Worm (Caenorhabditis elegans) whole organism, L4 larva: ENCODE measurements around the gene his-37.

Source experiments
- F49E8.2 ChIP-seq: sonication (generic microtip); optimal IDR thresholded peaks from 2 replicates; lab custom pipeline; 2016; ENCODE audit warnings: missing compliant biosample characterization, mild to moderate bottlenecking, missing genetic modification characterization, borderline replicate concordance
- T26A8.4 ChIP-seq: fragments of 200-800 bp; sonication (Bioruptor generic); IDR thresholded peaks from 2 replicates; pipeline ENCODE4 v1.3.6; 2022; ENCODE audit warnings: missing genetic modification characterization, missing compliant biosample characterization
- Y48G9A.11 ChIP-seq: fragments of 200-800 bp; sonication (Bioruptor generic); IDR thresholded peaks from 2 replicates; pipeline ENCODE4 v1.3.6; 2022; ENCODE audit warnings: missing genetic modification reagents, missing genetic modification characterization, missing compliant biosample characterization
- Y5F2A.4 ChIP-seq: fragments of 200-800 bp; sonication (Bioruptor generic); optimal IDR thresholded peaks from 2 replicates; lab custom pipeline; 2018; ENCODE audit warnings: mild to moderate bottlenecking, missing genetic modification characterization, missing compliant biosample characterization
- ZK337.2 ChIP-seq: fragments of 200-800 bp; sonication (Bioruptor generic); IDR thresholded peaks from 2 replicates; pipeline ENCODE4 v1.3.6; 2022; ENCODE audit warnings: missing genetic modification reagents, missing genetic modification characterization, missing compliant biosample characterization
- aha-1 ChIP-seq: fragments of 150-350 bp; peaks from one replicate; lab custom pipeline; 2014; ENCODE audit warnings: missing biosample characterization, missing genetic modification characterization
- ceh-20 ChIP-seq: fragments of 200-800 bp; sonication (Bioruptor generic); IDR thresholded peaks from 2 replicates; pipeline ENCODE4 v1.3.6; 2022; ENCODE audit warnings: missing genetic modification reagents, missing genetic modification characterization, missing compliant biosample characterization
- ceh-28 ChIP-seq: fragments of 150-350 bp; optimal IDR thresholded peaks from 2 replicates; lab custom pipeline; 2014; ENCODE audit warnings: missing biosample characterization, missing genetic modification reagents, missing genetic modification characterization
- ceh-82 ChIP-seq: sonication (generic microtip); optimal IDR thresholded peaks from 2 replicates; lab custom pipeline; 2017; ENCODE audit warnings: missing biosample characterization, missing genetic modification characterization
- ces-1 ChIP-seq: fragments of 150-350 bp; sonication (generic microtip); optimal IDR thresholded peaks from 4 replicates; lab custom pipeline; 2014; ENCODE audit warnings: missing biosample characterization, missing genetic modification reagents, missing genetic modification characterization
- ctbp-1 ChIP-seq: fragments of 200-800 bp; sonication (Bioruptor generic); IDR thresholded peaks from 2 replicates; pipeline ENCODE4 v1.3.6; 2022; ENCODE audit warnings: missing genetic modification reagents, missing genetic modification characterization, missing compliant biosample characterization
- daf-12 ChIP-seq: fragments of 150-350 bp; optimal IDR thresholded peaks from 2 replicates; lab custom pipeline; 2014; ENCODE audit warnings: missing biosample characterization, missing genetic modification reagents, missing genetic modification characterization
- daf-19 ChIP-seq: fragments of 200-800 bp; sonication (Bioruptor generic); conservative IDR thresholded peaks from 2 replicates; pipeline ENCODE4 v1.3.6; 2022; ENCODE audit warnings: missing genetic modification characterization, missing compliant biosample characterization
- daf-8 ChIP-seq: fragments of 200-800 bp; sonication (Bioruptor generic); IDR thresholded peaks from 2 replicates; pipeline ENCODE4 v1.3.6; 2022; ENCODE audit warnings: missing genetic modification characterization, missing compliant biosample characterization
- dmd-8 ChIP-seq: fragments of 200-800 bp; sonication (Bioruptor generic); IDR thresholded peaks from 2 replicates; pipeline ENCODE4 v1.3.6; 2022; ENCODE audit warnings: missing genetic modification characterization, missing compliant biosample characterization
- dpl-1 ChIP-seq: fragments of 150-350 bp; optimal IDR thresholded peaks from 2 replicates; lab custom pipeline; 2014; ENCODE audit warnings: missing biosample characterization, missing genetic modification reagents, missing genetic modification characterization
- dve-1 ChIP-seq: sonication (generic microtip); optimal IDR thresholded peaks from 2 replicates; lab custom pipeline; 2017; ENCODE audit warnings: antibody characterized with exemption, mild to moderate bottlenecking, missing genetic modification characterization, missing compliant biosample characterization; ENCODE audit not compliant: insufficient read depth
- egl-27 ChIP-seq: sonication (generic microtip); optimal IDR thresholded peaks from 3 replicates; lab custom pipeline; 2017; ENCODE audit warnings: missing biosample characterization, missing genetic modification reagents, missing genetic modification characterization
- fkh-10 ChIP-seq: fragments of 150-350 bp; optimal IDR thresholded peaks from 2 replicates; lab custom pipeline; 2014; ENCODE audit warnings: missing biosample characterization, missing genetic modification reagents, missing genetic modification characterization
- gei-8 ChIP-seq: fragments of 200-800 bp; sonication (Bioruptor generic); optimal IDR thresholded peaks from 2 replicates; lab custom pipeline; 2018; ENCODE audit warnings: mild to moderate bottlenecking, missing genetic modification characterization, missing compliant biosample characterization
- hlh-11 ChIP-seq: fragments of 200-800 bp; sonication (Bioruptor generic); optimal IDR thresholded peaks from 2 replicates; lab custom pipeline; 2018; ENCODE audit warnings: mild to moderate bottlenecking, missing genetic modification characterization, missing compliant biosample characterization
- hlh-30 ChIP-seq: sonication (generic microtip); optimal IDR thresholded peaks from 2 replicates; lab custom pipeline; 2017; ENCODE audit warnings: antibody characterized with exemption, mild to moderate bottlenecking, missing genetic modification characterization, missing compliant biosample characterization; ENCODE audit not compliant: insufficient read depth
- hmg-1.1 ChIP-seq: fragments of 200-800 bp; sonication (Bioruptor generic); IDR thresholded peaks from 2 replicates; pipeline ENCODE4 v1.3.6; 2022; ENCODE audit warnings: missing genetic modification reagents, missing genetic modification characterization, missing compliant biosample characterization
- lin-13 ChIP-seq: fragments of 150-350 bp; optimal IDR thresholded peaks from 2 replicates; lab custom pipeline; 2014; ENCODE audit warnings: missing biosample characterization, missing genetic modification reagents, missing genetic modification characterization
- lin-15B ChIP-seq: fragments of 150-350 bp; sonication (generic microtip); optimal IDR thresholded peaks from 3 replicates; lab custom pipeline; 2014; ENCODE audit warnings: missing biosample characterization, missing genetic modification characterization
- lin-38 ChIP-seq: fragments of 200-800 bp; sonication (Bioruptor generic); IDR thresholded peaks from 2 replicates; pipeline ENCODE4 v1.3.6; 2022; ENCODE audit warnings: missing genetic modification reagents, missing genetic modification characterization, missing compliant biosample characterization
- mep-1 ChIP-seq: fragments of 150-350 bp; sonication (generic microtip); optimal IDR thresholded peaks from 3 replicates; lab custom pipeline; 2014; ENCODE audit warnings: missing biosample characterization, missing genetic modification characterization
- mxl-3 ChIP-seq: fragments of 200-800 bp; sonication (Bioruptor generic); optimal IDR thresholded peaks from 2 replicates; lab custom pipeline; 2018; ENCODE audit warnings: mild to moderate bottlenecking, missing genetic modification characterization, missing compliant biosample characterization
- nhr-111 ChIP-seq: fragments of 200-800 bp; sonication (Bioruptor generic); optimal IDR thresholded peaks from 2 replicates; lab custom pipeline; 2018; ENCODE audit warnings: mild to moderate bottlenecking, missing genetic modification characterization, missing compliant biosample characterization
- nhr-237 ChIP-seq: sonication (generic microtip); optimal IDR thresholded peaks from 2 replicates; lab custom pipeline; 2017; ENCODE audit warnings: missing biosample characterization, missing genetic modification characterization
- nhr-25 ChIP-seq: sonication (generic microtip); optimal IDR thresholded peaks from 2 replicates; lab custom pipeline; 2017; ENCODE audit warnings: missing genetic modification characterization, mild to moderate bottlenecking, missing compliant biosample characterization, antibody characterized with exemption, moderate library complexity, borderline replicate concordance; ENCODE audit not compliant: insufficient read depth
- nhr-28 ChIP-seq: fragments of 150-350 bp; optimal IDR thresholded peaks from 2 replicates; lab custom pipeline; 2014; ENCODE audit warnings: missing biosample characterization, missing genetic modification characterization
- nhr-42 ChIP-seq: fragments of 200-800 bp; sonication (Bioruptor generic); IDR thresholded peaks from 2 replicates; pipeline ENCODE4 v1.3.6; 2022; ENCODE audit warnings: missing genetic modification characterization, missing compliant biosample characterization
- nhr-48 ChIP-seq: sonication (generic microtip); optimal IDR thresholded peaks from 2 replicates; lab custom pipeline; 2016; ENCODE audit warnings: mild to moderate bottlenecking, missing genetic modification characterization, missing compliant biosample characterization
- nhr-76 ChIP-seq: fragments of 150-350 bp; optimal IDR thresholded peaks from 2 replicates; lab custom pipeline; 2014; ENCODE audit warnings: missing biosample characterization, missing genetic modification characterization
- nhr-77 ChIP-seq: fragments of 150-350 bp; optimal IDR thresholded peaks from 2 replicates; lab custom pipeline; 2014; ENCODE audit warnings: missing biosample characterization, missing genetic modification characterization
- pqm-1 ChIP-seq: sonication (generic microtip); optimal IDR thresholded peaks from 2 replicates; lab custom pipeline; 2017; ENCODE audit warnings: missing biosample characterization, missing genetic modification characterization
- saeg-2 ChIP-seq: fragments of 200-800 bp; sonication (Bioruptor generic); IDR thresholded peaks from 2 replicates; pipeline ENCODE4 v1.3.6; 2022; ENCODE audit warnings: missing genetic modification reagents, missing genetic modification characterization, missing compliant biosample characterization
- set-16 ChIP-seq: fragments of 200-800 bp; sonication (Bioruptor generic); IDR thresholded peaks from 2 replicates; pipeline ENCODE4 v1.3.6; 2022; ENCODE audit warnings: missing genetic modification reagents, missing genetic modification characterization, missing compliant biosample characterization
- snpc-4 ChIP-seq: fragments of 150-350 bp; optimal IDR thresholded peaks from 2 replicates; lab custom pipeline; 2014; ENCODE audit warnings: missing biosample characterization, missing genetic modification characterization
- spr-1 ChIP-seq: sonication (generic microtip); optimal IDR thresholded peaks from 2 replicates; lab custom pipeline; 2016; ENCODE audit warnings: mild to moderate bottlenecking, missing genetic modification characterization, missing compliant biosample characterization
- tra-1 ChIP-seq: fragments of 200-800 bp; sonication (Bioruptor generic); IDR thresholded peaks from 2 replicates; pipeline ENCODE4 v1.3.6; 2022; ENCODE audit warnings: missing genetic modification reagents, missing genetic modification characterization, missing compliant biosample characterization
- unc-62 ChIP-seq, 3 experiments: fragments of 150-350 bp in 1 of 3; sonication (generic microtip); optimal IDR thresholded peaks in 2 of 3; peaks in 1 of 3; 1 replicate in 1 of 3; 2 replicates in 2 of 3; lab custom pipeline; 2014 to 2017; ENCODE audit warnings: missing biosample characterization in 3 of 3, missing genetic modification characterization in 3 of 3, missing genetic modification reagents in 3 of 3, missing genotype in 1 of 3
- zag-1 ChIP-seq: fragments of 150-350 bp; optimal IDR thresholded peaks from 2 replicates; lab custom pipeline; 2014; ENCODE audit warnings: missing biosample characterization, missing genetic modification characterization
- zfp-2 ChIP-seq: sonication (generic microtip); optimal IDR thresholded peaks from 2 replicates; lab custom pipeline; 2016; ENCODE audit warnings: mild to moderate bottlenecking, missing genetic modification characterization, missing compliant biosample characterization
- ztf-11 ChIP-seq: fragments of 150-350 bp; optimal IDR thresholded peaks from 2 replicates; lab custom pipeline; 2014; ENCODE audit warnings: missing biosample characterization, missing genetic modification characterization

The his-37 gene

DNA sequence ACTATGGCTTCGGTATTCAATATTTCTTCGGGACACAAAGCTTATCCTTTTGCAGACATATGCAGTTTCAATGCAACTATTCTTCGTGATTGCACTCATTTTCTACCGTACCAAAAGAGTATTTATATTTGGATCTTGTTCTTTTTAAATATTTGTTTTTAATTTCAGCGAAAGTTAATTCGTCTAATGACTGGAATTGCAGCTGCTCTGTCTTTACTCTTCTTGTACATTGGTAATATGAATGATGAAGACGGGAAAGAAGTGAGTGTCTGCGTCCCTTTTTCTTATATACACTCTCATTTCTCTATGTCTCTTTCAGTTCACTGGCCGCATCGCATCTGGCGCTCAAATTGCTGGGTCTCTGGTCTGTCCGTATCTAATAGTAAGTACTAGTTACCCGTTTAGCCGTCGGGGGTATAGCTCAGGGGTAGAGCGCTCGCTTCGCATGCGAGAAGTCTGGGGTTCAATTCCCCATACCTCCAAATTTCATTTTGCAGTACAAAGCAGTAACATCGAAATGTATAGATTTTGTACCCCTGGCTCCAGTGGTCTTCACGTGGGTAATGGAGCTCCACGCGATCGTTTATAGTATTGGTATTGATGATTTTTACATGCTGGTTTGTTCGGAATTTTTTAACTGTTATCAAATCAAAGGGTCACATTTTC lies 43.6 kb upstream of the his-37 start (continued):
- TF ChIP-seq hlh-11 (tag; lab: Kevin White, UChicago), result peak; percentile 65
- peak; percentile 81 for TF ChIP-seq snpc-4 (tag; lab: Kevin White, UChicago)
- TF ChIP-seq ceh-20 (GFP tag; lab: Robert Waterston, UW), result peak; percentile 84
- 0 out of 2 replicates have a peak, but pooled peaks have one; percentile 45 for TF ChIP-seq daf-8 (GFP tag; lab: Robert Waterston, UW)
- no peak for TF ChIP-seq zfp-2 (tag; lab: Kevin White, UChicago)
- peak; percentile 89 for TF ChIP-seq daf-19
- TF ChIP-seq spr-1 (tag; lab: Kevin White, UChicago), result peak; percentile 41
- no peak for TF ChIP-seq egl-27 (tag; lab: Kevin White, UChicago)
- peak; percentile 54 for TF ChIP-seq mxl-3
- no peak for TF ChIP-seq ceh-82
- TF ChIP-seq daf-12 (tag; lab: Kevin White, UChicago), result no peak
- TF ChIP-seq, all 104 proteins: peak for 60

DNA sequence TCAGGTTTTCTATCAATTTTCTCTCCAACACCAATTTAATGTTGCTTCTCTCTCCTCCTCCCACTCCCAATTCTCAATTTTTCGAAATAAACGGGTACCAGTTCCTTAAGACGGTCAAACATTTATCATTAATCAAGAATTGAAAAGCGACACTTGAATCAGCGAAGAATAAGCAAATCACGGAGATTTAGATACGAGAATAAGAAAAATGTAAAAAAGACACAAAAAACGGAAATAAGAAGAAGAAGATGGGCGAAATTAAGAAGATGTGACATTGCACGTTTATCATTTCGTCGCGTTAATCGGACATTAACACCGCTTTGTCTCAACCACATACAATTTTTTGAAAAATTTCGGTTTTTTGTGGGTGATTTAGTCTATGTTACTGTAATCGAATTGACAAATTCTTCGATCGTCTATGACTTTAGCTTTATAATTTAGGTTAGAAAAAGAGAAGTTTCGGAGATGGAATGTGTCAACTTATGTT lies 42.4 kb upstream of the his-37 start, which contains the start of gene haao-1:
TSS of gene haao-1 (plus strand) at position 437 of the 487 bp plus-strand sequence.
- TF ChIP-seq daf-8 (GFP tag; lab: Robert Waterston, UW), result no peak
- TF ChIP-seq ztf-11 (tag; lab: Kevin White, UChicago), result no peak
- no peak for TF ChIP-seq Y48G9A.11 (GFP tag; lab: Robert Waterston, UW)
- no peak for TF ChIP-seq nhr-42 (GFP tag; lab: Robert Waterston, UW)
- peak; percentile 13 for TF ChIP-seq mxl-3
- no peak for TF ChIP-seq hmg-1.1
- no peak for TF ChIP-seq set-16 (GFP tag; lab: Robert Waterston, UW)
- peak; percentile 87 for TF ChIP-seq aha-1
- no peak for TF ChIP-seq nhr-237 (tag; lab: Kevin White, UChicago)
- no peak for TF ChIP-seq unc-62 (GFP tag; optimal IDR thresholded peaks at IDR 0.05 in 1 of 2; lab: Kevin White, UChicago)
- no peak for TF ChIP-seq unc-62 (tag; optimal IDR thresholded peaks at IDR 0.05; lab: Kevin White, UChicago)
- no peak for TF ChIP-seq snpc-4 (tag; lab: Kevin White, UChicago)
- no peak for TF ChIP-seq nhr-76 (tag; lab: Kevin White, UChicago)
- no peak for TF ChIP-seq dmd-8
- no peak for TF ChIP-seq lin-38 (GFP tag; lab: Robert Waterston, UW)
- TF ChIP-seq lin-13 (GFP tag; lab: Kevin White, UChicago), result no peak
- no peak for TF ChIP-seq saeg-2 (GFP tag; lab: Robert Waterston, UW)
- TF ChIP-seq hlh-11 (tag; lab: Kevin White, UChicago), result peak; percentile 6
- no peak for TF ChIP-seq nhr-48
- TF ChIP-seq zag-1 (tag; lab: Kevin White, UChicago), result no peak

DNA sequence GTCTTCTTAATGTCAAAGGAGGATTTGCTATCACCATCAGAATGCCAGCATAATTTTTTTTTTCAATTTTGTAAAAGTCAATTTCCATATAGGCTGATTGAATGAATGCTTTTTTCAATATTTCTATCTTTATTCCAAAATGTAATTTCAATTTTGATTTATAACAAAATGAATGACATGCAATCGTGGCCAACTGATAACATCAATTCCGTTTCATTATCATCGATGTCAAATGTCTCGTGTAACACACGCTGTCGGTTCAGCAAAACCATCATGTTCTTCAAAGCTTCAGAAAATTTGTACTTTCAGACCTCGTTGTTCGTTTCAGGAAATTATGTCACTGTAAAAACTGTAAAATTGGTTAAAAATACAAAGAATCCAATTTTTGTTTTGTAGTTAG lies 40.0 kb upstream of the his-37 start:
- TF ChIP-seq T26A8.4, result no peak
- peak; percentile 15 for TF ChIP-seq mep-1
- TF ChIP-seq gei-8 (GFP tag; lab: Kevin White, UChicago), result no peak
- peak; percentile 71 for TF ChIP-seq pqm-1 (tag; lab: Kevin White, UChicago)
- no peak for TF ChIP-seq ces-1 (GFP tag; lab: Kevin White, UChicago)
- TF ChIP-seq set-16 (GFP tag; lab: Robert Waterston, UW), result no peak
- peak; percentile 83 for TF ChIP-seq mxl-3
- no peak for TF ChIP-seq fkh-10
- TF ChIP-seq ceh-28 (tag; lab: Kevin White, UChicago), result no peak
- no peak for TF ChIP-seq nhr-77
- no peak for TF ChIP-seq F49E8.2 (tag; lab: Kevin White, UChicago)
- no peak for TF ChIP-seq dpl-1 (GFP tag; lab: Kevin White, UChicago)
- TF ChIP-seq lin-15B, result no peak
- no peak for TF ChIP-seq ctbp-1 (GFP tag; lab: Robert Waterston, UW)
- TF ChIP-seq hlh-30, result peak; percentile 48
- no peak for TF ChIP-seq ZK337.2 (GFP tag; lab: Robert Waterston, UW)
- peak; percentile 68 for TF ChIP-seq dve-1
- no peak for TF ChIP-seq Y5F2A.4
- TF ChIP-seq nhr-25 (tag; lab: Kevin White, UChicago), result no peak
- no peak for TF ChIP-seq unc-62 (GFP tag; optimal IDR thresholded peaks at IDR 0.05 in 1 of 2; lab: Kevin White, UChicago)
- no peak for TF ChIP-seq unc-62 (tag; optimal IDR thresholded peaks at IDR 0.05; lab: Kevin White, UChicago)
- no peak for TF ChIP-seq tra-1
- no peak for TF ChIP-seq nhr-111 (GFP tag; lab: Kevin White, UChicago)
- peak; percentile 79 for TF ChIP-seq nhr-28 (tag; lab: Kevin White, UChicago)
- TF ChIP-seq spr-1 (tag; lab: Kevin White, UChicago), result no peak
- TF ChIP-seq snpc-4 (tag; lab: Kevin White, UChicago), result no peak
